Fruit fly (Drosophila melanogaster): Measurements from ENCODE around the gene FucT6.

Gene FucT6

DNA sequence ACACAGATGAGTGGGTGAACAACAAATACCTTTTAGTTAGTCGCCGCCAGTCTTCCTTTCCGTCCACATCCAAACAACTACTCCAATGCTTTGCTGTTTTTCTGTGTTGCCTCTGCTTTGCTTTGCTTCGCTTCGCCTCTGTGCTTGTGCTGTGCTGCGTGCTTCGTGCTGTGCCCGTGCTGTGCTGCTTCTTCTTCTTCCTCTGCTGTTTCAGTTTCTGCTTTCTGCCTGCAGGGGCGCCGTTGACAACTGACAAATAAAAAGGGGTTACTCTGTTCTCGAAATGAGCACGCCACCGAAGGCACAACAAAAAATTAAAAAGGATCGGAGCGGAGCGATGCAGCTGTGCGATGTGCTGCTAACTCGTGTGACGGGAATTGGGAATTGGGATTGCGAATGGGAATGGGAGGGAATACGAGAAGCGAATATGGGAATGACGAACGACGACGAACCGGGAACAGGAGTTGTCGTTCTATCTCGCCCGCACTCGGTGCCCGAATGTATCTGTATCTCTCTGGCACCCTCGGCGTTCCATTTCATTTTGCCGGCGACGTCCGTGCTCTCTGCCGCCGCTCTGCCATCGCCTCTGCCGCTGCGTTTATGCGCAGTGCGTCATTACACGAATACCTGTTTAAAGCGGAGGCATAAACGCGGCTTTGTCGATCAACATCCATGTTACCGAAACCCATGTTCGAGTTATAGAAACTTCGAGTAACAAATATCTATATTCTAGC lies 4.9 kb upstream of the FucT6 start (continued):
- TF ChIP-seq chif (GFP tag; optimal IDR thresholded peaks at IDR 0.05) (peak in 1 of 2 experiments; percentile 43), pita (GFP tag; optimal IDR thresholded peaks at IDR 0.05) (no peak), CG8359 (GFP tag; optimal IDR thresholded peaks at IDR 0.05; ENCODE audit: borderline replicate concordance) (no peak), CG9437 (GFP tag; optimal IDR thresholded peaks at IDR 0.05) (peak; percentile 42), slou (GFP tag; optimal IDR thresholded peaks at IDR 0.05) (no peak), Xrp1 (GFP tag; IDR thresholded peaks at IDR 0.05) (peak; percentile 56), pan (optimal IDR thresholded peaks at IDR 0.05) (no peak), pan (GFP tag; optimal IDR thresholded peaks at IDR 0.05 in 1 of 2, IDR thresholded peaks at IDR 0.05 in 1 of 2) (peak in 1 of 2 experiments; percentile 57), unc-4 (GFP tag; IDR thresholded peaks at IDR 0.05; ENCODE audit: partially characterized antibody) (peak; percentile 30), ssp (GFP tag; IDR thresholded peaks at IDR 0.05) (peak; percentile 13; the same call in 1 of the 2 replicates), CG14860 (GFP tag; IDR thresholded peaks at IDR 0.05; ENCODE audit: partially characterized antibody) (no peak), grn (GFP tag; optimal IDR thresholded peaks at IDR 0.05) (no peak), Lhr (GFP tag; optimal IDR thresholded peaks at IDR 0.05) (peak; percentile 40), CG8089 (GFP tag; optimal IDR thresholded peaks at IDR 0.05) (peak; percentile 40), dpn (GFP tag; optimal IDR thresholded peaks at IDR 0.05) (peak; percentile 37 to 49), lov (optimal IDR thresholded peaks at IDR 0.05) (no peak), lov (GFP tag; IDR thresholded peaks at IDR 0.05) (peak; percentile 60; the same call in 2 of the 3 replicates), zen2 (GFP tag; IDR thresholded peaks at IDR 0.05; ENCODE audit: partially characterized antibody) (no peak), D19A (tag; optimal IDR thresholded peaks at IDR 0.05) (peak; percentile 77), sob (GFP tag; IDR thresholded peaks at IDR 0.05) (peak; percentile 71), Asciz (GFP tag; optimal IDR thresholded peaks at IDR 0.05) (no peak), PHDP (tag; optimal IDR thresholded peaks at IDR 0.05) (peak; percentile 68), odd (GFP tag; optimal IDR thresholded peaks at IDR 0.05) (peak; percentile 50), Rx (GFP tag; IDR thresholded peaks at IDR 0.05) (peak; percentile 49; the same call in 1 of the 2 replicates), da (GFP tag; optimal IDR thresholded peaks at IDR 0.05) (peak; percentile 85), CG15269 (tag; optimal IDR thresholded peaks at IDR 0.05) (peak; percentile 78), CG17359 (tag; optimal IDR thresholded peaks at IDR 0.05) (peak; percentile 67), bcd (GFP tag; optimal IDR thresholded peaks at IDR 0.05) (peak; percentile 78), CG11398 (GFP tag; optimal IDR thresholded peaks at IDR 0.05) (peak; percentile 78), CG42726 (GFP tag; IDR thresholded peaks at IDR 0.05; ENCODE audit: partially characterized antibody) (no peak), CG13123 (GFP tag; optimal IDR thresholded peaks at IDR 0.05) (no peak), pnt (GFP tag; optimal IDR thresholded peaks at IDR 0.05) (peak; percentile 10), CG30403 (GFP tag; optimal IDR thresholded peaks at IDR 0.05) (peak; percentile 46), Dfd (GFP tag; optimal IDR thresholded peaks at IDR 0.05) (no peak), CG9609 (GFP tag; optimal IDR thresholded peaks at IDR 0.05) (peak; percentile 59), Rfx (GFP tag; IDR thresholded peaks at IDR 0.05) (peak; percentile 84), lab (GFP tag; optimal IDR thresholded peaks at IDR 0.05) (peak; percentile 86), CG10462 (GFP tag; optimal IDR thresholded peaks at IDR 0.05) (no peak), jing (GFP tag; optimal IDR thresholded peaks at IDR 0.05) (no peak), CG31388 (GFP tag; optimal IDR thresholded peaks at IDR 0.05) (no peak), CG34422 (GFP tag; IDR thresholded peaks at IDR 0.05) (peak; percentile 76), E2f1 (GFP tag; IDR thresholded peaks at IDR 0.05) (peak; percentile 41), CG11093 (GFP tag; IDR thresholded peaks at IDR 0.05) (peak; percentile 70), jigr1 (GFP tag; IDR thresholded peaks at IDR 0.05) (no peak; the same call in 2 of the 3 replicates), az2 (GFP tag; optimal IDR thresholded peaks at IDR 0.05) (peak; percentile 18), CG7372 (GFP tag; IDR thresholded peaks at IDR 0.05) (0 out of 2 replicates have a peak, but pooled peaks have one; percentile 30), grau (tag; optimal IDR thresholded peaks at IDR 0.05) (peak; percentile 73), CG1603 (tag; optimal IDR thresholded peaks at IDR 0.05) (peak; percentile 66), CG15011 (GFP tag; optimal IDR thresholded peaks at IDR 0.05) (peak; percentile 38)

Data from whole organism, embryonic.